Worm (Caenorhabditis elegans): ENCODE results near the gene inx-9.

ce11 chrIV:11691524-11691923 lies 15.4 kb downstream of the inx-9 start:
- TF ChIP-seq nhr-25 (tag; optimal IDR thresholded peaks at IDR 0.05), result no peak
- no peak for TF ChIP-seq nhr-11 (tag; optimal IDR thresholded peaks at IDR 0.05)
- no peak for TF ChIP-seq skn-1 (tag; optimal IDR thresholded peaks at IDR 0.05)
- TF ChIP-seq snpc-4 (tag; optimal IDR thresholded peaks at IDR 0.05), result no peak
- TF ChIP-seq ama-1 (optimal IDR thresholded peaks at IDR 0.05), result no peak

Data from whole organism, L3 larva.